Fruit fly (Drosophila melanogaster) whole organism, embryonic: ENCODE results near the gene alpha-Spec.

Experiments used
- Abd-B ChIP-seq: fragments of 200-800 bp; sonication (Bioruptor generic); optimal IDR thresholded peaks from 2 replicates; lab custom pipeline; 2018; ENCODE audit warnings: missing biosample characterization, mild to moderate bottlenecking, missing genetic modification characterization, moderate library complexity
- B-H2 ChIP-seq: fragments of 200-800 bp; sonication (Bioruptor generic); optimal IDR thresholded peaks from 2 replicates; lab custom pipeline; 2018; ENCODE audit warnings: missing biosample characterization, mild to moderate bottlenecking, missing genetic modification characterization
- CG11247 ChIP-seq: fragments of 200-800 bp; sonication (Bioruptor generic); IDR thresholded peaks from 2 replicates; pipeline ENCODE4 v1.3.6; 2022; ENCODE audit warnings: missing biosample characterization, missing genetic modification characterization
- CG12769 ChIP-seq: fragments of 200-800 bp; sonication (Bioruptor generic); optimal IDR thresholded peaks from 2 replicates; lab custom pipeline; 2019; ENCODE audit warnings: missing biosample characterization, mild to moderate bottlenecking, missing genetic modification characterization, moderate library complexity
- CG15601 ChIP-seq: fragments of 200-800 bp; sonication (Bioruptor generic); optimal IDR thresholded peaks from 3 replicates; lab custom pipeline; 2019; ENCODE audit warnings: missing biosample characterization, mild to moderate bottlenecking, missing genetic modification characterization, moderate library complexity
- CG15696 ChIP-seq: fragments of 200-800 bp; sonication (Bioruptor generic); optimal IDR thresholded peaks from 2 replicates; lab custom pipeline; 2019; ENCODE audit warnings: missing biosample characterization, mild to moderate bottlenecking, missing genetic modification characterization, moderate library complexity
- CG17361 ChIP-seq: fragments of 200-800 bp; sonication (Bioruptor generic); IDR thresholded peaks from 3 replicates; pipeline ENCODE4 v1.3.6; 2022; ENCODE audit warnings: missing biosample characterization, missing genetic modification characterization
- CG18262 ChIP-seq: fragments of 200-800 bp; optimal IDR thresholded peaks from 3 replicates; lab custom pipeline; 2019; ENCODE audit warnings: missing biosample characterization, mild to moderate bottlenecking, missing genetic modification characterization, moderate library complexity
- CG2199 ChIP-seq: fragments of 200-800 bp; sonication (Bioruptor generic); IDR thresholded peaks from 3 replicates; pipeline ENCODE4 v1.3.6; 2022; ENCODE audit warnings: missing biosample characterization, missing genetic modification characterization
- CG31365 ChIP-seq: fragments of 200-800 bp; sonication (Bioruptor generic); optimal IDR thresholded peaks from 2 replicates; lab custom pipeline; 2018; ENCODE audit warnings: missing biosample characterization, mild to moderate bottlenecking, missing genetic modification characterization
- CG32532 ChIP-seq: fragments of 200-800 bp; sonication (Bioruptor generic); IDR thresholded peaks from 2 replicates; pipeline ENCODE4 v1.3.6; 2022; ENCODE audit warnings: missing biosample characterization, missing genetic modification characterization
- CG33557 ChIP-seq: fragments of 200-800 bp; sonication (Bioruptor generic); optimal IDR thresholded peaks from 2 replicates; lab custom pipeline; 2019; ENCODE audit warnings: missing biosample characterization, mild to moderate bottlenecking, missing genetic modification characterization, moderate library complexity
- CG4707 ChIP-seq: fragments of 200-800 bp; sonication (Bioruptor generic); optimal IDR thresholded peaks from 2 replicates; lab custom pipeline; 2018; ENCODE audit warnings: missing biosample characterization, mild to moderate bottlenecking, missing genetic modification characterization, moderate library complexity
- CG6765 ChIP-seq: fragments of 200-800 bp; sonication (Bioruptor generic); optimal IDR thresholded peaks from 3 replicates; lab custom pipeline; 2017; ENCODE audit warnings: missing biosample characterization, mild to moderate bottlenecking, missing genetic modification characterization
- CG6791 ChIP-seq: fragments of 200-800 bp; sonication (Bioruptor generic); IDR thresholded peaks from 3 replicates; pipeline ENCODE4 v1.3.6; 2022; ENCODE audit warnings: missing biosample characterization, missing genetic modification characterization; ENCODE audit not compliant: partially characterized antibody
- CG8290 ChIP-seq, 3 experiments: fragments of 200-800 bp; sonication (Bioruptor generic); optimal IDR thresholded peaks; 2 replicates each; lab custom pipeline; 2016 to 2019; ENCODE audit warnings: missing biosample characterization in 3 of 3, missing genetic modification characterization in 3 of 3, mild to moderate bottlenecking in 2 of 3, moderate library complexity in 1 of 3
- CG9215 ChIP-seq: fragments of 200-800 bp; sonication (Bioruptor generic); IDR thresholded peaks from 2 replicates; pipeline ENCODE4 v1.3.6; 2022; ENCODE audit warnings: missing biosample characterization, missing genetic modification characterization
- CG9727 ChIP-seq: fragments of 200-800 bp; sonication (Bioruptor generic); optimal IDR thresholded peaks from 3 replicates; lab custom pipeline; 2017; ENCODE audit warnings: missing biosample characterization, mild to moderate bottlenecking, missing genetic modification characterization
- CHES-1-like ChIP-seq: fragments of 200-800 bp; sonication (Bioruptor generic); optimal IDR thresholded peaks from 2 replicates; lab custom pipeline; 2016; ENCODE audit warnings: missing biosample characterization, missing genetic modification characterization
- CoRest ChIP-seq: fragments of 200-800 bp; sonication (Bioruptor generic); optimal IDR thresholded peaks from 3 replicates; lab custom pipeline; 2018; ENCODE audit warnings: missing biosample characterization, mild to moderate bottlenecking, missing genetic modification characterization, moderate library complexity
- Dbx ChIP-seq: fragments of 200-800 bp; sonication (Bioruptor generic); IDR thresholded peaks from 3 replicates; pipeline ENCODE4 v1.3.6; 2022; ENCODE audit warnings: missing biosample characterization, missing genetic modification characterization
- Dek ChIP-seq: fragments of 200-800 bp; sonication (Bioruptor generic); optimal IDR thresholded peaks from 3 replicates; lab custom pipeline; 2019; ENCODE audit warnings: missing biosample characterization, mild to moderate bottlenecking, missing genetic modification characterization, moderate library complexity
- Dfd ChIP-seq, 2 experiments: fragments of >200 bp; optimal IDR thresholded peaks; 2 replicates each; lab custom pipeline; 2017; ENCODE audit warnings: missing biosample characterization in 2 of 2, missing genetic modification characterization in 2 of 2
- Dip2 ChIP-seq: fragments of 200-800 bp; sonication (Bioruptor generic); IDR thresholded peaks from 2 replicates; pipeline ENCODE4 v1.3.6; 2022; ENCODE audit warnings: missing biosample characterization, missing genetic modification characterization
- E2f1 ChIP-seq: fragments of 200-800 bp; sonication (Bioruptor generic); IDR thresholded peaks from 2 replicates; pipeline ENCODE4 v1.3.6; 2022; ENCODE audit warnings: missing biosample characterization, missing genetic modification characterization
- Ets65A ChIP-seq: fragments of 200-800 bp; sonication (Bioruptor generic); peaks from one replicate; lab custom pipeline; 2016; ENCODE audit warnings: missing biosample characterization, missing genetic modification characterization
- H15 ChIP-seq: fragments of 200-800 bp; sonication (Bioruptor generic); IDR thresholded peaks from 3 replicates; pipeline ENCODE4 v1.3.6; 2022; ENCODE audit warnings: missing biosample characterization, missing genetic modification characterization
- Nf-YC ChIP-seq: fragments of 200-800 bp; optimal IDR thresholded peaks from 3 replicates; lab custom pipeline; 2019; ENCODE audit warnings: missing biosample characterization, mild to moderate bottlenecking, missing genetic modification characterization, moderate library complexity
- PHDP ChIP-seq: fragments of 200-800 bp; sonication (Bioruptor generic); optimal IDR thresholded peaks from 3 replicates; lab custom pipeline; 2018; ENCODE audit warnings: missing biosample characterization, mild to moderate bottlenecking, missing genetic modification characterization, moderate library complexity
- Poxn ChIP-seq: fragments of 200-800 bp; sonication (Bioruptor generic); IDR thresholded peaks from 2 replicates; pipeline ENCODE4 v1.3.6; 2022; ENCODE audit warnings: missing biosample characterization, missing genetic modification characterization
- Ravus ChIP-seq: fragments of 200-800 bp; sonication (Bioruptor generic); IDR thresholded peaks from 2 replicates; pipeline ENCODE4 v1.3.6; 2022; ENCODE audit warnings: missing biosample characterization, missing genetic modification characterization
- Sin3A ChIP-seq: fragments of >200 bp; optimal IDR thresholded peaks from 2 replicates; lab custom pipeline; 2018
- Ssrp ChIP-seq: fragments of 200-800 bp; sonication (Bioruptor generic); optimal IDR thresholded peaks from 2 replicates; lab custom pipeline; 2018; ENCODE audit warnings: missing biosample characterization, mild to moderate bottlenecking, missing genetic modification characterization, moderate library complexity
- bowl ChIP-seq: fragments of 200-800 bp; sonication (Bioruptor generic); IDR thresholded peaks from 2 replicates; pipeline ENCODE4 v1.3.6; 2022; ENCODE audit warnings: missing biosample characterization, missing genetic modification characterization
- br ChIP-seq: fragments of >200 bp; optimal IDR thresholded peaks from 2 replicates; lab custom pipeline; 2017
- btn ChIP-seq: fragments of 200-800 bp; sonication (Bioruptor generic); optimal IDR thresholded peaks from 2 replicates; lab custom pipeline; 2016; ENCODE audit warnings: missing biosample characterization, missing genetic modification characterization
- cg ChIP-seq: fragments of 200-800 bp; sonication (Bioruptor generic); optimal IDR thresholded peaks from 3 replicates; lab custom pipeline; 2019; ENCODE audit warnings: missing biosample characterization, mild to moderate bottlenecking, missing genetic modification characterization, moderate library complexity
- danr ChIP-seq: fragments of 200-800 bp; sonication (Bioruptor generic); IDR thresholded peaks from 2 replicates; pipeline ENCODE4 v1.3.6; 2022; ENCODE audit warnings: missing biosample characterization, missing genetic modification characterization
- disco-r ChIP-seq: fragments of 200-800 bp; sonication (Bioruptor generic); optimal IDR thresholded peaks from 2 replicates; lab custom pipeline; 2016; ENCODE audit warnings: missing biosample characterization, missing genetic modification characterization
- eyg ChIP-seq: fragments of 200-800 bp; sonication (Bioruptor generic); optimal IDR thresholded peaks from 3 replicates; lab custom pipeline; 2016; ENCODE audit warnings: missing biosample characterization, missing genetic modification characterization
- gce ChIP-seq: fragments of 200-800 bp; sonication (Bioruptor generic); IDR thresholded peaks from 3 replicates; pipeline ENCODE4 v1.3.6; 2022; ENCODE audit warnings: missing biosample characterization, missing genetic modification characterization
- gfzf ChIP-seq: fragments of 200-800 bp; sonication (Bioruptor generic); optimal IDR thresholded peaks from 2 replicates; lab custom pipeline; 2016; ENCODE audit warnings: missing biosample characterization, mild to moderate bottlenecking, missing genetic modification characterization, moderate library complexity
- gsb ChIP-seq: fragments of 200-800 bp; sonication (Bioruptor generic); IDR thresholded peaks from 2 replicates; pipeline ENCODE4 v1.3.6; 2022; ENCODE audit warnings: missing biosample characterization, missing genetic modification characterization
- gt ChIP-seq: fragments of 200-800 bp; sonication (Bioruptor generic); IDR thresholded peaks from 2 replicates; pipeline ENCODE4 v1.3.6; 2022; ENCODE audit warnings: missing biosample characterization, missing genetic modification characterization
- her ChIP-seq: fragments of 200-800 bp; sonication (Bioruptor generic); optimal IDR thresholded peaks from 2 replicates; lab custom pipeline; 2016; ENCODE audit warnings: missing biosample characterization, missing genetic modification characterization
- mirr ChIP-seq: fragments of 200-800 bp; sonication (Bioruptor generic); optimal IDR thresholded peaks from 3 replicates; lab custom pipeline; 2018; ENCODE audit warnings: missing biosample characterization, mild to moderate bottlenecking, missing genetic modification characterization
- nom ChIP-seq: fragments of 200-800 bp; sonication (Bioruptor generic); optimal IDR thresholded peaks from 2 replicates; lab custom pipeline; 2017; ENCODE audit warnings: missing biosample characterization, missing genetic modification characterization, mild to moderate bottlenecking, moderate library complexity, missing genetic modification reagents
- odd ChIP-seq: fragments of 200-800 bp; sonication (Bioruptor generic); optimal IDR thresholded peaks from 2 replicates; lab custom pipeline; 2017; ENCODE audit warnings: missing biosample characterization, mild to moderate bottlenecking, missing genetic modification characterization
- phol ChIP-seq: fragments of 200-800 bp; sonication (Bioruptor generic); optimal IDR thresholded peaks from 3 replicates; lab custom pipeline; 2018; ENCODE audit warnings: missing biosample characterization, mild to moderate bottlenecking, missing genetic modification characterization, moderate library complexity
- scrt ChIP-seq: fragments of 200-800 bp; sonication (Bioruptor generic); optimal IDR thresholded peaks from 2 replicates; lab custom pipeline; 2018; ENCODE audit warnings: missing biosample characterization, mild to moderate bottlenecking, missing genetic modification characterization, moderate library complexity
- slou ChIP-seq: fragments of 200-800 bp; sonication (Bioruptor generic); optimal IDR thresholded peaks from 3 replicates; lab custom pipeline; 2016; ENCODE audit warnings: missing biosample characterization, missing genetic modification characterization
- sob ChIP-seq: fragments of 200-800 bp; sonication (Bioruptor generic); IDR thresholded peaks from 2 replicates; pipeline ENCODE4 v1.3.6; 2022; ENCODE audit warnings: missing biosample characterization, missing genetic modification characterization
- trh ChIP-seq: fragments of 200-800 bp; sonication (Bioruptor generic); optimal IDR thresholded peaks from 2 replicates; lab custom pipeline; 2016; ENCODE audit warnings: missing biosample characterization, missing genetic modification characterization
- tup ChIP-seq: fragments of 200-800 bp; sonication (Bioruptor generic); optimal IDR thresholded peaks from 2 replicates; lab custom pipeline; 2016; ENCODE audit warnings: missing biosample characterization, mild to moderate bottlenecking, missing genetic modification characterization, moderate library complexity

Gene alpha-Spec

DNA sequence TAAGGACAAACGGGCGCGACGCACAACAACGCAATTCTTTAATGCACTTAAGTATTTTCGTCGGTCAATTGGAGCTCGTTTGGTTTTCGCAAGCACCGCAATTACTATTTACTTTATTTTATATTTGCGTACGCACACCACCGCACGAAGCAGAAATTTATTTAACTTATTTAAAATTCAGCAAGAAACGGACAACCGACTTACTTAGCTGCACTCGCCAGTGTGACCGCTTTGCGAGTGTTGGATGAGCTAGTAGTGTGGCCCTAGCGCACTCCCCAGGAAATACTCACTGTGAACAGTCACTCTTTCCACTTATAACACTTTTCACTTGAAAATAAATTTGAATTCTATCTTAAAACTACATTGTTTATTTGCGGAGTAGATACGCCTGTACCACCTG, 64.3 kb downstream of the alpha-Spec start, which contains the start of gene drpr (continued):
- TF ChIP-seq Abd-B (no peak), odd (peak; percentile 51), CG6765 (peak; percentile 48), CG9727 (GFP tag; lab: Kevin White, UChicago) (no peak), nom (peak; percentile 53), CG2199 (GFP tag; lab: Robert Waterston, UW) (0 out of 3 replicates have a peak, but pooled peaks have one; percentile 24), btn (no peak), Nf-YC (peak; percentile 46), phol (tag; lab: Kevin White, UChicago) (peak; percentile 20), PHDP (tag; lab: Kevin White, UChicago) (no peak), Ssrp (tag; lab: Kevin White, UChicago) (no peak), her (GFP tag; lab: Kevin White, UChicago) (peak; percentile 10), eyg (GFP tag; lab: Kevin White, UChicago) (peak; percentile 6), Ravus (GFP tag; lab: Robert Waterston, UW) (no peak), trh (GFP tag; lab: Kevin White, UChicago) (no peak), H15 (GFP tag; lab: Robert Waterston, UW) (no peak), CG32532 (GFP tag; lab: Robert Waterston, UW) (no peak), Poxn (GFP tag; lab: Robert Waterston, UW) (no peak), CG17361 (GFP tag; lab: Robert Waterston, UW) (peak; percentile 26; the same call in 1 of the 3 replicates), tup (no peak), CG15696 (peak; percentile 4), gsb (GFP tag; lab: Robert Waterston, UW) (no peak), Dbx (no peak), bowl (GFP tag; lab: Robert Waterston, UW) (no peak), gce (GFP tag; lab: Robert Waterston, UW) (no peak), disco-r (GFP tag; lab: Kevin White, UChicago) (no peak), Dek (tag; lab: Kevin White, UChicago) (no peak)

DNA sequence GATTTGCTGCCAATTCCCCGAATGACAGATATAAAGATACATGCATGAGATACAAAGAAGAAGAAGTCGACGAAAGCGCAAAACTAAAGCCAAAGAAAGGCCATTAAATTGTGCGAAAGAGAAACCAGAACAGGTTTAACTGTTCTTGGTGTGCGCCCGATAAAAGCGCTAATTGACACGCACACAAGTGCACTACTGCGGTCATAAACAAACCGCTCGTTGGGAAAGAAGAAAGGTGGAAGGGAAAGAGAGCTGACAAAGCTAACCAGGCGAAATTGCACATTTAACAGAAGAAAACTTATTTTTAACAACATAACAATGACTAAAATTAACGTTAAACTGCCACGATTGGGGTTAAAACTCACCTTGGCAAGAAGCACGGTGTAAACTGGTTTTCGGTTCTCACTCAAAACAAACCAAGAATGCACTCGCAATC, 65.0 kb downstream of the alpha-Spec start:
- TF ChIP-seq mirr (GFP tag; lab: Kevin White, UChicago) (no peak), Dip2 (GFP tag; lab: Robert Waterston, UW) (no peak), Sin3A (lab: Kevin White, UChicago) (no peak), CG15601 (no peak), sob (GFP tag; lab: Robert Waterston, UW) (no peak), CHES-1-like (GFP tag; lab: Kevin White, UChicago) (no peak), CG33557 (no peak), slou (GFP tag; lab: Kevin White, UChicago) (no peak), CoRest (tag; lab: Kevin White, UChicago) (no peak), CG11247 (GFP tag; lab: Robert Waterston, UW) (no peak), gt (GFP tag; lab: Robert Waterston, UW) (no peak), danr (GFP tag; lab: Robert Waterston, UW) (no peak), CG18262 (tag; lab: Kevin White, UChicago) (no peak), CG9215 (GFP tag; lab: Robert Waterston, UW) (no peak), E2f1 (GFP tag; lab: Robert Waterston, UW) (no peak), cg (GFP tag; lab: Kevin White, UChicago) (peak; percentile 48), CG6791 (GFP tag; lab: Robert Waterston, UW) (no peak), CG4707 (GFP tag; lab: Kevin White, UChicago) (no peak), gfzf (GFP tag; lab: Kevin White, UChicago) (no peak), CG8290 (GFP tag; optimal IDR thresholded peaks at IDR 0.05; lab: Kevin White, UChicago) (no peak), CG8290 (tag; optimal IDR thresholded peaks at IDR 0.05; lab: Kevin White, UChicago) (no peak), Ets65A (GFP tag; lab: Kevin White, UChicago) (no peak), scrt (GFP tag; lab: Kevin White, UChicago) (no peak), Dfd (GFP tag; optimal IDR thresholded peaks at IDR 0.05; lab: Kevin White, UChicago) (no peak), CG31365 (tag; lab: Kevin White, UChicago) (no peak), br (lab: Kevin White, UChicago) (no peak), CG12769 (tag; lab: Kevin White, UChicago) (no peak), B-H2 (GFP tag; lab: Kevin White, UChicago) (no peak)
